Worm (Caenorhabditis elegans): ENCODE data around the gene acly-2.

acly-2 gene

ce11 chrV:13121266-13121665, 5.0 kb downstream of the acly-2 start:
- TF ChIP-seq lin-13 (GFP tag; optimal IDR thresholded peaks at IDR 0.05) (no peak), ztf-11 (tag; optimal IDR thresholded peaks at IDR 0.05) (no peak), crh-2 (tag; optimal IDR thresholded peaks at IDR 0.05) (no peak), nhr-11 (tag; optimal IDR thresholded peaks at IDR 0.05) (no peak), lin-11 (tag; optimal IDR thresholded peaks at IDR 0.05) (no peak), R02D3.7 (tag; optimal IDR thresholded peaks at IDR 0.05) (no peak)

ce11 chrV:13129895-13130294, 13.6 kb downstream of the acly-2 start, which contains the start of gene eat-6:
Gene eat-6, minus strand, starts transcription at chrV:13129995.
- TF ChIP-seq nhr-12 (tag; optimal IDR thresholded peaks at IDR 0.05) (no peak), nhr-129 (tag; optimal IDR thresholded peaks at IDR 0.05) (no peak), gmeb-1 (tag; optimal IDR thresholded peaks at IDR 0.05) (no peak), ztf-11 (tag; optimal IDR thresholded peaks at IDR 0.05) (no peak), lin-11 (tag; optimal IDR thresholded peaks at IDR 0.05) (no peak), fos-1 (tag; optimal IDR thresholded peaks at IDR 0.05) (no peak), ceh-16 (tag; optimal IDR thresholded peaks at IDR 0.05) (no peak), elt-3 (tag; optimal IDR thresholded peaks at IDR 0.05) (no peak), ztf-1 (GFP tag; conservative IDR thresholded peaks at IDR 0.05) (no peak), nhr-6 (tag; optimal IDR thresholded peaks at IDR 0.05) (no peak), mbf-1 (tag; optimal IDR thresholded peaks at IDR 0.05) (no peak), egl-27 (tag; optimal IDR thresholded peaks at IDR 0.05) (no peak), nhr-237 (tag; optimal IDR thresholded peaks at IDR 0.05) (no peak)

- peak; percentile 74 for TF ChIP-seq C34F6.9 (tag; optimal IDR thresholded peaks at IDR 0.05)
- peak; percentile 37 for TF ChIP-seq unc-39 (tag; optimal IDR thresholded peaks at IDR 0.05)
- no peak for TF ChIP-seq ztf-11 (tag; optimal IDR thresholded peaks at IDR 0.05)
- TF ChIP-seq aly-2 (tag; optimal IDR thresholded peaks at IDR 0.05), result no peak
- TF ChIP-seq lin-11 (tag; optimal IDR thresholded peaks at IDR 0.05), result peak; percentile 73
- TF ChIP-seq egl-27 (tag; optimal IDR thresholded peaks at IDR 0.05), result no peak
- no peak for TF ChIP-seq elt-3 (tag; optimal IDR thresholded peaks at IDR 0.05)
- peak; percentile 16 for TF ChIP-seq nhr-21 (tag; optimal IDR thresholded peaks at IDR 0.05)
- TF ChIP-seq nhr-129 (tag; optimal IDR thresholded peaks at IDR 0.05), result peak; percentile 88
- TF ChIP-seq mab-5 (tag; optimal IDR thresholded peaks at IDR 0.05), result peak; percentile 17
- TF ChIP-seq nhr-23 (tag; optimal IDR thresholded peaks at IDR 0.05), result no peak
- no peak for TF ChIP-seq ZK546.5 (tag; optimal IDR thresholded peaks at IDR 0.05)
- no peak for TF ChIP-seq ama-1 (optimal IDR thresholded peaks at IDR 0.05)
- TF ChIP-seq unc-55 (GFP tag; optimal IDR thresholded peaks at IDR 0.05), result peak; percentile 78
- peak; percentile 44 for TF ChIP-seq sem-4 (tag; optimal IDR thresholded peaks at IDR 0.05)
- TF ChIP-seq nhr-25 (tag; optimal IDR thresholded peaks at IDR 0.05), result no peak
- TF ChIP-seq lin-39 (tag; optimal IDR thresholded peaks at IDR 0.05), result no peak
- peak; percentile 57 for TF ChIP-seq sma-9 (GFP tag; optimal IDR thresholded peaks at IDR 0.05)
- no peak for TF ChIP-seq sma-9 (tag; optimal IDR thresholded peaks at IDR 0.05)
- no peak for TF ChIP-seq R02D3.7 (tag; optimal IDR thresholded peaks at IDR 0.05)
- no peak for TF ChIP-seq dmd-4 (tag; optimal IDR thresholded peaks at IDR 0.05)
- no peak for TF ChIP-seq ceh-82 (tag; optimal IDR thresholded peaks at IDR 0.05)
- TF ChIP-seq nhr-237 (tag; optimal IDR thresholded peaks at IDR 0.05), result no peak
- no peak for TF ChIP-seq nhr-11 (tag; optimal IDR thresholded peaks at IDR 0.05)
- peak; percentile 79 for TF ChIP-seq F13H6.1 (tag; optimal IDR thresholded peaks at IDR 0.05)
- TF ChIP-seq ztf-4 (tag; optimal IDR thresholded peaks at IDR 0.05), result no peak
- peak; percentile 74 for TF ChIP-seq crh-2 (tag; optimal IDR thresholded peaks at IDR 0.05)
- TF ChIP-seq lsy-2 (tag; optimal IDR thresholded peaks at IDR 0.05), result peak in 1 of 2 experiments; percentile 44
- TF ChIP-seq fos-1 (tag; optimal IDR thresholded peaks at IDR 0.05), result peak; percentile 64
- no peak for TF ChIP-seq gmeb-1 (tag; optimal IDR thresholded peaks at IDR 0.05)
- peak; percentile 81 for TF ChIP-seq zag-1 (tag; optimal IDR thresholded peaks at IDR 0.05)
- TF ChIP-seq Y55F3AM.14 (GFP tag; optimal IDR thresholded peaks at IDR 0.05), result no peak
- TF ChIP-seq lin-13 (GFP tag; optimal IDR thresholded peaks at IDR 0.05), result peak; percentile 12
These were observed 14.2 kb downstream of the acly-2 start for ce11 chrV:13130439-13130840.

ce11 chrV:13131487-13131886, 15.2 kb downstream of the acly-2 start:
- peak in 1 of 2 experiments; percentile 72 for TF ChIP-seq lsy-2 (tag; optimal IDR thresholded peaks at IDR 0.05)
- TF ChIP-seq ceh-16 (tag; optimal IDR thresholded peaks at IDR 0.05), result no peak
